Worm (Caenorhabditis elegans) whole organism, L3 larva: ENCODE results near the gene C45G7.13.

Source experiments
- ceh-16 ChIP-seq: sonication (generic microtip); optimal IDR thresholded peaks from 2 replicates; lab custom pipeline; 2017; ENCODE audit warnings: missing biosample characterization, missing genetic modification characterization
- ceh-28 ChIP-seq: fragments of 150-350 bp; optimal IDR thresholded peaks from 2 replicates; lab custom pipeline; 2014; ENCODE audit warnings: missing biosample characterization, missing genetic modification reagents, missing genetic modification characterization
- elt-1 ChIP-seq: fragments of 150-350 bp; optimal IDR thresholded peaks from 2 replicates; lab custom pipeline; 2014; ENCODE audit warnings: missing biosample characterization, missing genetic modification characterization
- elt-3 ChIP-seq, 3 experiments: fragments of 150-350 bp in 1 of 3; sonication (generic microtip) in 2 of 3; optimal IDR thresholded peaks; 2 replicates in 2 of 3; 4 replicates in 1 of 3; lab custom pipeline; 2014 to 2017; ENCODE audit warnings: missing biosample characterization in 3 of 3, missing genetic modification characterization in 3 of 3
- fkh-10 ChIP-seq: sonication (generic microtip); optimal IDR thresholded peaks from 2 replicates; lab custom pipeline; 2017; ENCODE audit warnings: missing biosample characterization, missing genetic modification reagents, missing genetic modification characterization
- lsy-12 ChIP-seq: sonication (generic microtip); optimal IDR thresholded peaks from 2 replicates; lab custom pipeline; 2016; ENCODE audit warnings: mild to moderate bottlenecking, missing genetic modification characterization, missing compliant biosample characterization
- nfya-1 ChIP-seq: sonication (generic microtip); optimal IDR thresholded peaks from 2 replicates; lab custom pipeline; 2017; ENCODE audit warnings: missing genetic modification characterization, mild to moderate bottlenecking, missing compliant biosample characterization, antibody characterized with exemption, moderate library complexity; ENCODE audit not compliant: insufficient read depth
- nhr-23 ChIP-seq: fragments of 150-350 bp; optimal IDR thresholded peaks from 2 replicates; lab custom pipeline; 2014; ENCODE audit warnings: missing biosample characterization, missing genetic modification reagents, missing genetic modification characterization
- sea-2 ChIP-seq: fragments of 150-350 bp; sonication (generic microtip); optimal IDR thresholded peaks from 4 replicates; lab custom pipeline; 2014; ENCODE audit warnings: missing biosample characterization, missing genetic modification reagents, missing genetic modification characterization

The C45G7.13 gene

DNA sequence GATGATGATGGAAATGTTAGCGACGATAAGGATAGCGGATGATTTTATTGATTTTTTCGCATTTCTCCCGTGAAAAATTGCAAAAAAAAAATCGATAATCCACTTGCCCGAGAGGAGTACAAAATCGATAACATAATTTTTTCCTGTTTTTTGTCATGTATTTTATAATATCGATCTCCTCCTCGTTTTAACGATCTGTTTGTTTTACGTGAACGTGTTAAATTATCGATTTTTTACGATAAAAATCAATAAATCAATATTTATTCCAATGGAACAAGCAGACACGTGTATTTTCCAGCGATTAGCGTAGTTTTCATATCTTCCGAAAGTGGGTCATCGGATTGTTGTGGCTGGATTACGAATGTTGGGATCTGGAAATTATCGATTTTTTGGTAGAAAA, 55.1 kb downstream of the C45G7.13 start:
- TF ChIP-seq lsy-12 (tag; lab: Kevin White, UChicago) (no peak), ceh-28 (peak; percentile 96)

DNA sequence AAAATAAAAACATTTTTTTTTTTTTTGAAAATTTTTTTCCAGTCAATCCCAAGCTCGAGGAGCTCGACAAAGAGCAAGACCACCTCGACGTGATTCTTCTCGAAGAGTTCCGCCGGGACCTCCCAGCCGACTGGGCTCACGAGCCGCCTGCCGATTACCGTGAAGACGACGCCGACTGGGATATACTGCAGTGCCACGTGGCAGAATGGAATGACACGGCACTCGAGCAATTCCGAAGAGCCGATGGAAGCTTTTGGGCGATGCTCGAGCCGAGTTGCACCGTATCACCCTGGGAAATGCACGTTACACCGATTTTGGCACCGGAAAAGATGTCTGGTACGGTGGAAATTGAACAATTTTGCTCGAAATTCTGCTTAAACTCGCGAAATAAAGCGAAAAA, 58.1 kb downstream of the C45G7.13 start:
- TF ChIP-seq ceh-16 (tag; lab: Kevin White, UChicago) = no peak
- no peak for TF ChIP-seq elt-3 (tag; optimal IDR thresholded peaks at IDR 0.05; lab: Kevin White, UChicago)
- no peak for TF ChIP-seq nhr-23 (tag; lab: Kevin White, UChicago)
- no peak for TF ChIP-seq nfya-1 (tag; lab: Kevin White, UChicago)
- TF ChIP-seq fkh-10 (GFP tag; lab: Kevin White, UChicago) = no peak
- no peak for TF ChIP-seq elt-1 (tag; lab: Kevin White, UChicago)

DNA sequence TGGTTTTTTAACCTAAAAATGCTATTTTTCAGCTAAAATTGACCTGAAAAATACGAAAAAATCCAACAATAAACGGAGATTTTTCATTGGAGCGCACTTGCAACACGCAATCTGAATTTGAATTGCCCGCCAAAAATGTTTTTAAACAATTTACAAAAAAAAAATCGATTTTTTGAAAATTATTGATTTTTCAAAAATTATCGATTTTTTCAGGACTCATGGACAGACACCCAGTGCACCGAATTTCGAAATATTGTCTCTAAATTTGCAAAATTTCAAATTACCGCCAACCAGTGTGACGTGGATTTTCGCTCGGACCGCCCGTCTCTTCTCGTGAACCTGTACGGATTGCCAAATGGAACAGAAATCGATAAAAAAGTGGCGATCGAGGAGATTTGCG, 59.3 kb downstream of the C45G7.13 start:
- TF ChIP-seq ceh-28 (peak; percentile 86), sea-2 (no peak)
